Fruit fly (Drosophila melanogaster) whole organism, prepupa: ENCODE results near the gene wuho.
A peak's percentile ranks its signal among the peaks of the same experiment; 100 is the strongest.

Source experiments
- CG10631 ChIP-seq: fragments of 200-800 bp; sonication (Bioruptor generic); optimal IDR thresholded peaks from 2 replicates; lab custom pipeline; 2016; ENCODE audit warnings: missing biosample characterization, missing genetic modification characterization
- CG10669 ChIP-seq: fragments of 200-800 bp; sonication (Bioruptor generic); optimal IDR thresholded peaks from 3 replicates; lab custom pipeline; 2018; ENCODE audit warnings: missing biosample characterization, mild to moderate bottlenecking, missing genetic modification characterization, moderate library complexity
- CG11294 ChIP-seq: fragments of 200-800 bp; sonication (Bioruptor generic); IDR thresholded peaks from 2 replicates; pipeline ENCODE4 v1.3.6; 2022; ENCODE audit warnings: missing biosample characterization, missing genetic modification characterization
- CG16779 ChIP-seq: fragments of 200-800 bp; sonication (Bioruptor generic); optimal IDR thresholded peaks from 3 replicates; lab custom pipeline; 2017; ENCODE audit warnings: missing biosample characterization, mild to moderate bottlenecking, missing genetic modification characterization
- CG34406 ChIP-seq: fragments of 200-800 bp; sonication (Bioruptor generic); optimal IDR thresholded peaks from 3 replicates; lab custom pipeline; 2016; ENCODE audit warnings: missing biosample characterization, missing genetic modification characterization
- CG4318 ChIP-seq: fragments of 200-800 bp; sonication (Bioruptor generic); optimal IDR thresholded peaks from 3 replicates; lab custom pipeline; 2017; ENCODE audit warnings: missing biosample characterization, mild to moderate bottlenecking, missing genetic modification characterization
- CG6163 ChIP-seq: fragments of 200-800 bp; sonication (Bioruptor generic); IDR thresholded peaks from 3 replicates; pipeline ENCODE4 v1.3.6; 2022; ENCODE audit warnings: missing biosample characterization, missing genetic modification characterization
- CG6792 ChIP-seq: fragments of 200-800 bp; sonication (Bioruptor generic); optimal IDR thresholded peaks from 3 replicates; lab custom pipeline; 2016; ENCODE audit warnings: missing biosample characterization, missing genetic modification characterization
- CG6854 ChIP-seq: fragments of 200-800 bp; sonication (Bioruptor generic); optimal IDR thresholded peaks from 2 replicates; lab custom pipeline; 2017; ENCODE audit warnings: missing biosample characterization, mild to moderate bottlenecking, missing genetic modification characterization
- CG7368 ChIP-seq: fragments of 200-800 bp; sonication (Bioruptor generic); optimal IDR thresholded peaks from 3 replicates; lab custom pipeline; 2016; ENCODE audit warnings: missing biosample characterization, missing genetic modification characterization
- CG8319 ChIP-seq: fragments of 200-800 bp; sonication (Bioruptor generic); optimal IDR thresholded peaks from 3 replicates; lab custom pipeline; 2016; ENCODE audit warnings: missing biosample characterization, missing genetic modification characterization
- Eip75B ChIP-seq: fragments of 200-800 bp; sonication (Bioruptor generic); optimal IDR thresholded peaks from 3 replicates; lab custom pipeline; 2016; ENCODE audit warnings: missing biosample characterization, missing genetic modification characterization
- Eip78C ChIP-seq: fragments of 200-800 bp; sonication (Bioruptor generic); peaks from one replicate; lab custom pipeline; 2016; ENCODE audit warnings: missing biosample characterization, missing genetic modification characterization
- Eip93F ChIP-seq: fragments of 200-800 bp; sonication (Bioruptor generic); optimal IDR thresholded peaks from 2 replicates; lab custom pipeline; 2016; ENCODE audit warnings: missing biosample characterization, mild to moderate bottlenecking, missing genetic modification characterization
- Ets21C ChIP-seq: fragments of 200-800 bp; sonication (Bioruptor generic); optimal IDR thresholded peaks from 3 replicates; lab custom pipeline; 2016; ENCODE audit warnings: missing biosample characterization, missing genetic modification characterization
- Ets96B ChIP-seq: fragments of 200-800 bp; optimal IDR thresholded peaks from 2 replicates; lab custom pipeline; 2019; ENCODE audit warnings: missing biosample characterization, mild to moderate bottlenecking, missing genetic modification characterization, moderate library complexity
- Gug ChIP-seq: fragments of 200-800 bp; sonication (Bioruptor generic); IDR thresholded peaks from 2 replicates; pipeline ENCODE4 v1.3.6; 2022; ENCODE audit warnings: missing biosample characterization, missing genetic modification characterization
- Met ChIP-seq: fragments of 200-800 bp; sonication (Bioruptor generic); optimal IDR thresholded peaks from 3 replicates; lab custom pipeline; 2016; ENCODE audit warnings: missing biosample characterization, missing genetic modification characterization
- Smox ChIP-seq: fragments of 200-800 bp; sonication (Bioruptor generic); optimal IDR thresholded peaks from 3 replicates; lab custom pipeline; 2016; ENCODE audit warnings: missing biosample characterization, missing genetic modification characterization
- Sox102F ChIP-seq: fragments of 200-800 bp; sonication (Bioruptor generic); optimal IDR thresholded peaks from 2 replicates; lab custom pipeline; 2016; ENCODE audit warnings: missing biosample characterization, mild to moderate bottlenecking, missing genetic modification characterization
- Sox14 ChIP-seq: fragments of 200-800 bp; sonication (Bioruptor generic); optimal IDR thresholded peaks from 3 replicates; lab custom pipeline; 2016; ENCODE audit warnings: missing biosample characterization, missing genetic modification characterization
- acj6 ChIP-seq: fragments of 200-800 bp; sonication (Bioruptor generic); optimal IDR thresholded peaks from 3 replicates; lab custom pipeline; 2016; ENCODE audit warnings: missing biosample characterization, missing genetic modification characterization
- dac ChIP-seq: fragments of 200-800 bp; sonication (Bioruptor generic); optimal IDR thresholded peaks from 2 replicates; lab custom pipeline; 2017; ENCODE audit warnings: missing biosample characterization, mild to moderate bottlenecking, missing genetic modification characterization
- dsx ChIP-seq: fragments of 200-800 bp; optimal IDR thresholded peaks from 3 replicates; lab custom pipeline; 2019; ENCODE audit warnings: missing biosample characterization, mild to moderate bottlenecking, missing genetic modification characterization, moderate library complexity; ENCODE audit not compliant: poor library complexity, severe bottlenecking
- eg ChIP-seq: fragments of 200-800 bp; sonication (Bioruptor generic); IDR thresholded peaks from 3 replicates; pipeline ENCODE4 v1.3.6; 2022; ENCODE audit warnings: missing biosample characterization, missing genetic modification characterization
- esn ChIP-seq: fragments of 200-800 bp; sonication (Bioruptor generic); optimal IDR thresholded peaks from 2 replicates; lab custom pipeline; 2016; ENCODE audit warnings: missing biosample characterization, mild to moderate bottlenecking, missing genetic modification characterization, moderate library complexity
- fd85E ChIP-seq: fragments of 200-800 bp; sonication (Bioruptor generic); optimal IDR thresholded peaks from 3 replicates; lab custom pipeline; 2016; ENCODE audit warnings: missing biosample characterization, missing genetic modification characterization
- fkh ChIP-seq: fragments of 200-800 bp; sonication (Bioruptor generic); optimal IDR thresholded peaks from 3 replicates; lab custom pipeline; 2017; ENCODE audit warnings: missing biosample characterization, mild to moderate bottlenecking, missing genetic modification characterization, moderate library complexity
- net ChIP-seq: fragments of 200-800 bp; sonication (Bioruptor generic); optimal IDR thresholded peaks from 3 replicates; lab custom pipeline; 2016; ENCODE audit warnings: missing biosample characterization, missing genetic modification characterization
- pdm3 ChIP-seq: fragments of 200-800 bp; sonication (Bioruptor generic); optimal IDR thresholded peaks from 3 replicates; lab custom pipeline; 2016; ENCODE audit warnings: missing biosample characterization, missing genetic modification characterization
- spab ChIP-seq: fragments of 200-800 bp; sonication (Bioruptor generic); optimal IDR thresholded peaks from 2 replicates; lab custom pipeline; 2017; ENCODE audit warnings: missing biosample characterization, mild to moderate bottlenecking, missing genetic modification characterization, missing genetic modification reagents
- ss ChIP-seq, 2 experiments: fragments of 200-800 bp; sonication (Bioruptor generic); optimal IDR thresholded peaks; 2 replicates in 1 of 2; 3 replicates in 1 of 2; lab custom pipeline; 2017 to 2018; ENCODE audit warnings: mild to moderate bottlenecking in 2 of 2, missing biosample characterization in 2 of 2, missing genetic modification characterization in 2 of 2, moderate library complexity in 1 of 2
- vri ChIP-seq: fragments of 200-800 bp; sonication (Bioruptor generic); optimal IDR thresholded peaks from 3 replicates; lab custom pipeline; 2016; ENCODE audit warnings: missing biosample characterization, mild to moderate bottlenecking, missing genetic modification characterization

wuho gene

DNA sequence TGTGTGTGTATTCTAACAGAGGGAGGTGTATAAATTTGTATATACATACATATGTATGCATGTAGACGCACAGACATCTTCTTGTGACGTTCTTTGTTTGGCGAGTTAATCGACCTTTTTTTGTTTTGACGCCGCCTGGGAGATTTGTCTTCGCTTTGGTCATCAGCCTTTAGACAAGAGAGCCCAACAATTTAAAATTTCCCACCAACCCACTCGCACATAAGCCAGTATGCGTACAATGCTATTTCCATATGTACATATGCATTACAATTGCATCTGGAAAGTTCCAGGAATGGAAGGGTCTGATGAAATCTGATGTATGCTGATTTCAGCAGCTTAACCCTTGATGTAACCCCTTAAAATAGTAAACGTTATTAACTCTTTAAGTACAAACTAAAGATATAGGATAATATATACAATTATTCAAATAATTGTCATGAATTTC is 8.2 kb upstream of the wuho start, which contains the start of gene Ubi-p5E:
Ubi-p5E (minus strand) TSS at position 19 of the 445 bp plus-strand sequence.
- no peak for TF ChIP-seq CG10669 (GFP tag; lab: Kevin White, UChicago)
- no peak for TF ChIP-seq CG4318
- peak; percentile 55 for TF ChIP-seq fkh
- peak; percentile 25 for TF ChIP-seq Eip78C (GFP tag; lab: Kevin White, UChicago)
- peak; percentile 12 for TF ChIP-seq Eip93F (GFP tag; lab: Kevin White, UChicago)
- TF ChIP-seq ss (GFP tag; optimal IDR thresholded peaks at IDR 0.05; lab: Kevin White, UChicago), result peak in 1 of 2 experiments; percentile 11
- no peak for TF ChIP-seq Eip75B (GFP tag; lab: Kevin White, UChicago)
- no peak for TF ChIP-seq net (GFP tag; lab: Kevin White, UChicago)
- TF ChIP-seq CG7368 (GFP tag; lab: Kevin White, UChicago), result no peak
- no peak for TF ChIP-seq fd85E
- no peak for TF ChIP-seq acj6 (GFP tag; lab: Kevin White, UChicago)
- no peak for TF ChIP-seq CG8319 (GFP tag; lab: Kevin White, UChicago)
- no peak for TF ChIP-seq CG10631 (GFP tag; lab: Kevin White, UChicago)

DNA sequence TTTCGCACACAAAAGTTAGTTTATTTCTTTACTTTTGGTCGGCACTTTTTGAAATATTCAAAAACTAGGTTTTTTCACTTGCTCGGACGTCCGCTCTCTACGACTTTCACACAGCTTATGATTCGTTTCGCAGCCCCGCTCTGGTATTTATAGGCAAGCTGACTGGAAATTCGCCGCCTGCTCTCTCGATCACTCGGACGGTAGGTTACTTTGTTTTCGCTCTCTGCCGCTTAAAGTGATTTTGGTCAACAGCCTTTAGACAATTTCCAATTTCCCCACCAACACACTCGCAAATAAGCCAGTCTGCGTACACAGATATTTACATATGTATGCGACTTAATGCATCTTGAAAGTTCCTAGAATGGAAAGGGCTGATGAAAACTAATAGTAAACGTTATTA is 4.4 kb upstream of the wuho start, which contains the start of gene CG11700:
CG11700 (minus strand) TSS at position 106 of the 400 bp plus-strand sequence.
- no peak for TF ChIP-seq spab (GFP tag; lab: Kevin White, UChicago)
- TF ChIP-seq eg (GFP tag; lab: Robert Waterston, UW), result no peak
- peak; percentile 14 for TF ChIP-seq CG6854
- TF ChIP-seq acj6 (GFP tag; lab: Kevin White, UChicago), result no peak
- no peak for TF ChIP-seq vri (GFP tag; lab: Kevin White, UChicago)
- no peak for TF ChIP-seq Ets96B (tag; lab: Kevin White, UChicago)
- peak; percentile 78 for TF ChIP-seq dsx (GFP tag; lab: Kevin White, UChicago)
- no peak for TF ChIP-seq CG34406 (GFP tag; lab: Kevin White, UChicago)
- no peak for TF ChIP-seq CG6163 (GFP tag; lab: Robert Waterston, UW)
- TF ChIP-seq Smox, result no peak
- no peak for TF ChIP-seq Eip75B (GFP tag; lab: Kevin White, UChicago)
- no peak for TF ChIP-seq CG4318
- no peak for TF ChIP-seq ss (GFP tag; optimal IDR thresholded peaks at IDR 0.05; lab: Kevin White, UChicago)
- no peak for TF ChIP-seq Sox102F (GFP tag; lab: Kevin White, UChicago)
- no peak for TF ChIP-seq dac
- TF ChIP-seq CG6792 (GFP tag; lab: Kevin White, UChicago), result no peak
- TF ChIP-seq Ets21C (GFP tag; lab: Kevin White, UChicago), result no peak
- peak; percentile 59 for TF ChIP-seq Eip78C (GFP tag; lab: Kevin White, UChicago)
- no peak for TF ChIP-seq net (GFP tag; lab: Kevin White, UChicago)
- TF ChIP-seq, all 60 proteins: peak for 3

DNA sequence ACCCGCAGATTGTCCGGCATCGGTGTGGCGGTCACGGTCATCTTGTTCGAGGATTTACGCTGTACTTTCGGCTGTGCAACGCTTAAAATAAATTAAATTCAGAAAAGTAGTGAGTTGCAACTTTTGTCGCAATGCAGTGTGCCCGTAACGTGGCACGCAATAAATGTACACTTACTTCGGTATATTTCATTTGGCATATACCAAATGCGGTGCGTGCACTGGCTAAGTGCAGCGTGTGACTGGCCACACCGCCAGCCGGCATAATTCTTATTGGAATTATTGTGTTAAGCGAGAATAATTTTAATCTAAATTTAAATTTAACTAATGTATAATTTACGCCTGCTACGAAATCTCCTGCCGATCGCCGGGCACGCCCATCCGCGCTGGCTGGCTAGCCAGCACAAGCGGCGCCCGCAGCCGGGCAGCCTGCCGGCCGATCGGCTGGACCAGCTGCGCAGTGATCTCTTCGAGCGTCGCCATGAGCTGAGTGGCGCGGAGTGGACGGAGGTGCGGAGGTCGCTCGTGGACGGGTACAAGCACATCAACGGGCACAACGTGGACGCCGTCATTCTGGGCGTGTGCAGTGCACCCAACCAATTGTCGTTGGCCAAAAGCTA is 3.3 kb downstream of the wuho start, which contains the start of the genes Rpt4 and mldr:
Rpt4 (minus strand) TSS at position 163 of the 617 bp plus-strand sequence.
mldr (plus strand) TSS at position 221 of the 617 bp plus-strand sequence.
- TF ChIP-seq dsx (GFP tag; lab: Kevin White, UChicago) (peak; percentile 56), Sox14 (peak; percentile 5), esn (no peak)

DNA sequence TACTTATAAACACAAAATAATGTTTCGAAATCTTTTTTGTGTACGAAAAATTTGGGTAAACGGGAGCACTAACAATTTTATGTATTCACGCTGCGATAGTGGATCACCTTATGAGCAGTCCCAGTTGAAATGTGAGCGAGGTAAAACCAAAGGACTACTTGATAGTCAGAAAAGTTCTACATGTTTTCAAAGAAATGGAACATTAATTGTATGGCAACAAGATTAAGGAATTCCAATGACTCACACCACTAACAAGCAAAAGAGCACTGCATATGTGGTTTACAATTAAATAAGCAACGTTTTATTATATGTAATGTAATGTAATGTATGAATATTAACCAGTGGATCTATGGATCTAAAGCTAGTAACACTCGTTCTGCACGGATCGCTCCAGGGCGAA is 6.3 kb downstream of the wuho start, which contains the start of gene CG15892:
CG15892 (minus strand) TSS at position 101 of the 400 bp plus-strand sequence.
- TF ChIP-seq Met (GFP tag; lab: Kevin White, UChicago), result no peak
- TF ChIP-seq fkh, result no peak
- TF ChIP-seq pdm3 (GFP tag; lab: Kevin White, UChicago), result no peak
- TF ChIP-seq CG16779 (tag; lab: Kevin White, UChicago), result no peak
- no peak for TF ChIP-seq Eip75B (GFP tag; lab: Kevin White, UChicago)
- TF ChIP-seq Gug (GFP tag; lab: Robert Waterston, UW), result no peak
- TF ChIP-seq CG11294, result no peak
- no peak for TF ChIP-seq esn
- TF ChIP-seq, all 60 proteins: peak for 0
